Worm (Caenorhabditis elegans) whole organism, late embryonic: ENCODE data around the gene C01G10.17.

Experiments used
- C08G9.2 ChIP-seq: sonication (generic microtip); optimal IDR thresholded peaks from 2 replicates; lab custom pipeline; 2016; ENCODE audit warnings: mild to moderate bottlenecking, missing genetic modification characterization, moderate library complexity, missing compliant biosample characterization
- F13H6.1 ChIP-seq: sonication (generic microtip); optimal IDR thresholded peaks from 2 replicates; lab custom pipeline; 2016; ENCODE audit warnings: missing genetic modification characterization, missing compliant biosample characterization
- T23F11.4 ChIP-seq: fragments of 200-800 bp; sonication (Bioruptor generic); optimal IDR thresholded peaks from 2 replicates; lab custom pipeline; 2018; ENCODE audit warnings: mild to moderate bottlenecking, missing genetic modification characterization, missing compliant biosample characterization
- Y22D7AL.16 ChIP-seq: sonication (generic microtip); optimal IDR thresholded peaks from 2 replicates; lab custom pipeline; 2016; ENCODE audit warnings: missing genetic modification characterization, missing compliant biosample characterization
- ahr-1 ChIP-seq: sonication (generic microtip); optimal IDR thresholded peaks from 2 replicates; lab custom pipeline; 2016; ENCODE audit warnings: missing genetic modification characterization, missing compliant biosample characterization
- ceh-18 ChIP-seq: sonication (generic microtip); optimal IDR thresholded peaks from 2 replicates; lab custom pipeline; 2016; ENCODE audit warnings: missing genetic modification characterization, missing compliant biosample characterization
- ceh-19 ChIP-seq: fragments of 200-800 bp; sonication (Bioruptor generic); optimal IDR thresholded peaks from 2 replicates; lab custom pipeline; 2018; ENCODE audit warnings: mild to moderate bottlenecking, missing genetic modification characterization, missing compliant biosample characterization
- ceh-2 ChIP-seq: sonication (generic microtip); optimal IDR thresholded peaks from 2 replicates; lab custom pipeline; 2016; ENCODE audit warnings: missing genotype, missing genetic modification characterization, missing compliant biosample characterization
- ceh-24 ChIP-seq: sonication (generic microtip); optimal IDR thresholded peaks from 2 replicates; lab custom pipeline; 2016; ENCODE audit warnings: mild to moderate bottlenecking, missing genetic modification characterization, missing compliant biosample characterization
- ceh-30 ChIP-seq: fragments of 150-350 bp; optimal IDR thresholded peaks from 2 replicates; lab custom pipeline; 2014; ENCODE audit warnings: missing biosample characterization, missing genetic modification characterization
- ceh-31 ChIP-seq: sonication (generic microtip); optimal IDR thresholded peaks from 2 replicates; lab custom pipeline; 2016; ENCODE audit warnings: missing genetic modification characterization, missing compliant biosample characterization
- ceh-34 ChIP-seq: sonication (generic microtip); optimal IDR thresholded peaks from 2 replicates; lab custom pipeline; 2016; ENCODE audit warnings: mild to moderate bottlenecking, missing genetic modification characterization, missing compliant biosample characterization
- ceh-45 ChIP-seq: fragments of 200-800 bp; sonication (Bioruptor generic); IDR thresholded peaks from 2 replicates; pipeline ENCODE4 v1.3.6; 2022; ENCODE audit warnings: missing genetic modification reagents, missing genetic modification characterization, missing compliant biosample characterization
- che-1 ChIP-seq: sonication (generic microtip); optimal IDR thresholded peaks from 2 replicates; lab custom pipeline; 2016; ENCODE audit warnings: mild to moderate bottlenecking, missing genetic modification characterization, missing compliant biosample characterization
- elt-2 ChIP-seq: sonication (generic microtip); optimal IDR thresholded peaks from 2 replicates; lab custom pipeline; 2016; ENCODE audit warnings: missing genetic modification reagents, missing genetic modification characterization, missing compliant biosample characterization
- fkh-10 ChIP-seq: fragments of 150-350 bp; optimal IDR thresholded peaks from 2 replicates; lab custom pipeline; 2014; ENCODE audit warnings: missing biosample characterization, missing genetic modification reagents, missing genetic modification characterization
- fkh-6 ChIP-seq: sonication (generic microtip); optimal IDR thresholded peaks from 2 replicates; lab custom pipeline; 2016; ENCODE audit warnings: missing genetic modification characterization, missing compliant biosample characterization
- hlh-13 ChIP-seq: fragments of 200-800 bp; sonication (Bioruptor generic); optimal IDR thresholded peaks from 2 replicates; lab custom pipeline; 2018; ENCODE audit warnings: mild to moderate bottlenecking, missing genetic modification characterization, missing compliant biosample characterization
- hlh-15 ChIP-seq: sonication (generic microtip); optimal IDR thresholded peaks from 2 replicates; lab custom pipeline; 2016; ENCODE audit warnings: missing genetic modification characterization, missing compliant biosample characterization
- hlh-30 ChIP-seq: sonication (generic microtip); optimal IDR thresholded peaks from 2 replicates; lab custom pipeline; 2017; ENCODE audit warnings: antibody characterized with exemption, missing genetic modification characterization, missing compliant biosample characterization; ENCODE audit not compliant: insufficient read depth
- hlh-6 ChIP-seq: sonication (generic microtip); optimal IDR thresholded peaks from 2 replicates; lab custom pipeline; 2016; ENCODE audit warnings: missing genotype, missing genetic modification characterization, missing compliant biosample characterization
- lim-6 ChIP-seq: sonication (generic microtip); optimal IDR thresholded peaks from 2 replicates; lab custom pipeline; 2016; ENCODE audit warnings: missing genetic modification characterization, missing compliant biosample characterization
- lin-11 ChIP-seq: fragments of 200-800 bp; sonication (Bioruptor generic); optimal IDR thresholded peaks from 2 replicates; lab custom pipeline; 2018; ENCODE audit warnings: mild to moderate bottlenecking, missing genetic modification characterization, missing compliant biosample characterization
- madf-2 ChIP-seq: sonication (generic microtip); optimal IDR thresholded peaks from 2 replicates; lab custom pipeline; 2017; ENCODE audit warnings: missing genetic modification characterization, missing compliant biosample characterization
- npax-4 ChIP-seq: sonication (generic microtip); optimal IDR thresholded peaks from 2 replicates; lab custom pipeline; 2016; ENCODE audit warnings: missing genetic modification characterization, missing compliant biosample characterization
- pqm-1 ChIP-seq: sonication (generic microtip); optimal IDR thresholded peaks from 2 replicates; lab custom pipeline; 2016; ENCODE audit warnings: missing genetic modification characterization, missing compliant biosample characterization
- pros-1 ChIP-seq: fragments of 150-350 bp; optimal IDR thresholded peaks from 2 replicates; lab custom pipeline; 2014; ENCODE audit warnings: missing biosample characterization, missing genetic modification reagents, missing genetic modification characterization
- ref-2 ChIP-seq: sonication (generic microtip); optimal IDR thresholded peaks from 2 replicates; lab custom pipeline; 2016; ENCODE audit warnings: missing genetic modification characterization, missing compliant biosample characterization
- rnt-1 ChIP-seq: sonication (generic microtip); optimal IDR thresholded peaks from 2 replicates; lab custom pipeline; 2016; ENCODE audit warnings: missing genetic modification characterization, missing compliant biosample characterization
- sdc-2 ChIP-seq: sonication (generic microtip); optimal IDR thresholded peaks from 2 replicates; lab custom pipeline; 2016; ENCODE audit warnings: missing genotype, missing genetic modification characterization, missing compliant biosample characterization
- tbx-2 ChIP-seq: sonication (generic microtip); optimal IDR thresholded peaks from 2 replicates; lab custom pipeline; 2016; ENCODE audit warnings: missing genetic modification characterization, missing compliant biosample characterization
- tbx-7 ChIP-seq: sonication (generic microtip); optimal IDR thresholded peaks from 2 replicates; lab custom pipeline; 2016; ENCODE audit warnings: missing genotype, missing genetic modification characterization, missing compliant biosample characterization
- ttx-3 ChIP-seq: sonication (generic microtip); optimal IDR thresholded peaks from 2 replicates; lab custom pipeline; 2016; ENCODE audit warnings: missing genetic modification reagents, missing genetic modification characterization, missing compliant biosample characterization
- unc-42 ChIP-seq: sonication (generic microtip); optimal IDR thresholded peaks from 2 replicates; lab custom pipeline; 2016; ENCODE audit warnings: missing genotype, missing genetic modification characterization, missing compliant biosample characterization
- unc-55 ChIP-seq: sonication (generic microtip); optimal IDR thresholded peaks from 2 replicates; lab custom pipeline; 2017; ENCODE audit warnings: missing biosample characterization, missing genetic modification reagents, missing genetic modification characterization
- unc-86 ChIP-seq: sonication (generic microtip); optimal IDR thresholded peaks from 2 replicates; lab custom pipeline; 2016; ENCODE audit warnings: missing genetic modification characterization, missing compliant biosample characterization

Gene C01G10.17

DNA sequence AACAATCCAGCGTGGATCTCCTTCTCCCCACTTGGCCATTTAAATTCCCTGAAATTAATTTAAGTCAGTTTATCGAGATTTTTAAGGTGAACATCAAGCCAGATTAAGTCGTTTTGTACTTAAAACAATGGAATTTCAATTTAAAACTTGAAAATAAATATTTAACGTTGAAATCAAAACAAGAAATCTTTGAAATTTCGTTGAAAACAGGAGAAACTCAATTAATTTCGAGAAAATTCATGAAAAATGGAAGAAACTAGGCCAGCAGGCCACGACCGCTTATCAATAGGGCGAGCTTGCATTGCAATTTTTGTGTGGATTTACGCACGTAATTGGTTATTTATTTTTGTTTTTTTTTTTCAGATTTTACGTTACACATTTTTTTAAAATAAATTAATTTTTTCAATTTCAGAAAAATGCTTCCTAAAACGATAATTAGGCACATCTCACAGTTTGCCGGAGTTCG, 5.2 kb upstream of the C01G10.17 start, which contains the start of the genes ahsa-1 and C01G10.7 (continued):
- peak; percentile 89 for TF ChIP-seq lim-6 (tag; lab: Kevin White, UChicago)
- TF ChIP-seq ceh-2 (tag; lab: Kevin White, UChicago), result peak; percentile 97
- TF ChIP-seq elt-2 (tag; lab: Kevin White, UChicago), result peak; percentile 76
- TF ChIP-seq T23F11.4 (GFP tag; lab: Kevin White, UChicago), result no peak
- peak; percentile 81 for TF ChIP-seq ceh-18
- peak; percentile 15 for TF ChIP-seq hlh-6
- TF ChIP-seq ahr-1 (tag; lab: Kevin White, UChicago), result peak; percentile 48
- TF ChIP-seq ceh-19 (GFP tag; lab: Kevin White, UChicago), result peak; percentile 21
- TF ChIP-seq pqm-1 (tag; lab: Kevin White, UChicago), result peak; percentile 93
- TF ChIP-seq ttx-3, result peak; percentile 63
- peak; percentile 94 for TF ChIP-seq C08G9.2 (tag; lab: Kevin White, UChicago)
- no peak for TF ChIP-seq fkh-10 (GFP tag; lab: Kevin White, UChicago)
- TF ChIP-seq fkh-6 (tag; lab: Kevin White, UChicago), result peak; percentile 62

DNA sequence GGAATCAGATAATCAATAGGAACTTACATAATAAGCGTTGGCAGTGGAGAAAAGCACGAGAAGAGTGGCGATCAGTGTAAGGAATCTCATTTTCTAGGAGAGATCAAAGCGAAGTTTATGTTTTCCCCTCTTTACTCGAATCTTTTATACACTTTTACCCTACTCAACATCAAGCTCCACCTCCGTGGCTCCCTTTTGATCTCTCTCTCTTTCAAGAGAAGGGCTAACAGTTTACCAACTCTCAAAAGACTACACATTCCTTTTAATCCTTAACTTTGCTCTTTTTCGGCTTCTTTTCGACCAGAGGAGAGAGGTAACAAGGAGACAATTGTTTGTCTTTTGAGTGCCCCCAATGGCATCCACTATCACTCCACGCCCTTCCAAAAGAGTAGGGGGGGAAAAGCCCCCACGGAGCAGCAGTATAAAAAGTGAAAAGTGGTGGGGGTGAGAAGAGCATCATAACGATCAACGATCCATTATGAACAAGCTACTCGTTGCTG, 3.3 kb upstream of the C01G10.17 start, which contains the start of the genes C01G10.15 and C01G10.6:
Gene C01G10.15 (minus strand): TSS at position 101 of the 500 bp plus-strand sequence.
Gene C01G10.6 (plus strand): TSS at position 450 of the 500 bp plus-strand sequence.
- TF ChIP-seq ceh-34 (tag; lab: Kevin White, UChicago), result no peak
- no peak for TF ChIP-seq npax-4 (tag; lab: Kevin White, UChicago)

DNA sequence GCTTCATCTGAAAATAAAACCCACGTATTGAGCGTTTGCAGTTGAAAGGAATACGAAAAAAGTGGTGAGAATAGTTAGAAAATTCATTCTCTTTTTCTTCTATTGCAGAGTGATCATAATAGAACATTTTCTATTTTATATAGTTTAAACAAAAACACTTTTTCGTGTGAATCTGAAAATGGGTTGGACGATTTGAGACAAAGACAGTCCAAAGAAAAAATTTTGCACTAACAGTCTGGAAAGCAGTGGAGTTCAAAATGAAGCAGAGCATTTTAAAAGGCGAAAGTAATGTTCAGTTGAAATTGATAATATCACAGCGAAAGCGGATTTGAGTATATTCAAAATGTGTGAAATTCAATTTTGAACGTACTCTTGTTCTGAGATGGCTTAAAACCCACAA, 1.9 kb upstream of the C01G10.17 start, which contains the start of gene C01G10.18:
Gene C01G10.18 (minus strand): TSS at position 101 of the 400 bp plus-strand sequence.
- TF ChIP-seq fkh-6 (tag; lab: Kevin White, UChicago) (no peak), hlh-13 (GFP tag; lab: Kevin White, UChicago) (no peak), hlh-30 (tag; lab: Kevin White, UChicago) (no peak), pros-1 (tag; lab: Kevin White, UChicago) (no peak), unc-55 (GFP tag; lab: Kevin White, UChicago) (no peak)

DNA sequence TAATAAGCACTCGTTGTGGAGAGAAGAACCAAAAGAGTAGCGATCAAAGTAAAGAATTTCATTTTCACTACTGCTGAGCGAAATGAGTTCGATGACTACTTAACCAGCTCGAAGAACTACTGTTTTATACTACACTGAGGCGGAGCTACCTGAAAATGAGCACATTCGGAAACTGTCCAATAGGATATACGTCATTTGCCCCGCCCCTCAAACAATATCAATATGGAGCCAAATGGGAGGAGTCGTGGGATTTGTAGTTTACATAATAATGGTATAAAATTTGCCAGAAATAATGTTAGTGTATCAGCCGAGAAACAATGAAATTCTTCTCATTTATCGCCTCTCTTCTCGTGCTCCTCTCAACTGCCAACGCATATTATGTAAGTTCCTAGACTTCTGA, 1.1 kb upstream of the C01G10.17 start, which contains the start of the genes C01G10.5 and C01G10.4:
Gene C01G10.5 (minus strand): TSS at position 101 of the 400 bp plus-strand sequence.
Gene C01G10.4 (plus strand): TSS at position 303 of the 400 bp plus-strand sequence.
- TF ChIP-seq unc-42 (tag; lab: Kevin White, UChicago), result no peak
- no peak for TF ChIP-seq unc-86
- TF ChIP-seq che-1 (tag; lab: Kevin White, UChicago), result no peak

DNA sequence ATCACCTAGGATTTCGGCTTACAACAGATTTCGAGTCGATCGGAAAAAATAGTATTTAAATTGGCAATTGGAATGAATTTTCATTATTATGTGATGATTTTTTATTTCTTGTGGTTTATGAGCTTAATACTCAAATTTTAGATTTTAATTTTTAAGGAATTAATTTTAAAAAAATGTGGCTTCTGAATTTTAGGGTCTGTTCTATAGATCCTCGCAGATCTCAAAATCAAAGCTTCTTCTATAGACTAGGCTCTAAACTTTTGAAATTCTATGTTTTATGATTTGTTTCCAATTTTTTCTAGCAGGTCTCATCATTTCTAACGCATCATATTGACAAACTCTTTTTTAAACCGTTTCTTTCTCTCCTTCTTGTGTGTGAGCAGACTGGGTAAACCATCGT, 2.1 kb downstream of the C01G10.17 start, which contains the start of gene txt-12:
Gene txt-12 (plus strand): TSS at position 301 of the 400 bp plus-strand sequence.
- TF ChIP-seq ceh-45 (GFP tag; lab: Robert Waterston, UW) (no peak), T23F11.4 (GFP tag; lab: Kevin White, UChicago) (no peak), C08G9.2 (tag; lab: Kevin White, UChicago) (no peak), pqm-1 (tag; lab: Kevin White, UChicago) (no peak), ceh-31 (tag; lab: Kevin White, UChicago) (no peak), unc-86 (no peak), ceh-24 (tag; lab: Kevin White, UChicago) (no peak), ref-2 (tag; lab: Kevin White, UChicago) (no peak), ahr-1 (tag; lab: Kevin White, UChicago) (no peak), sdc-2 (no peak), tbx-7 (no peak), rnt-1 (tag; lab: Kevin White, UChicago) (no peak), lin-11 (tag; lab: Kevin White, UChicago) (no peak), F13H6.1 (tag; lab: Kevin White, UChicago) (no peak), tbx-2 (tag; lab: Kevin White, UChicago) (no peak), ceh-30 (tag; lab: Kevin White, UChicago) (no peak), madf-2 (tag; lab: Kevin White, UChicago) (no peak), hlh-15 (tag; lab: Kevin White, UChicago) (no peak), Y22D7AL.16 (tag; lab: Kevin White, UChicago) (no peak)
